Fruit fly (Drosophila melanogaster): Measurements from ENCODE around the gene Tspo.

The Tspo gene

DNA sequence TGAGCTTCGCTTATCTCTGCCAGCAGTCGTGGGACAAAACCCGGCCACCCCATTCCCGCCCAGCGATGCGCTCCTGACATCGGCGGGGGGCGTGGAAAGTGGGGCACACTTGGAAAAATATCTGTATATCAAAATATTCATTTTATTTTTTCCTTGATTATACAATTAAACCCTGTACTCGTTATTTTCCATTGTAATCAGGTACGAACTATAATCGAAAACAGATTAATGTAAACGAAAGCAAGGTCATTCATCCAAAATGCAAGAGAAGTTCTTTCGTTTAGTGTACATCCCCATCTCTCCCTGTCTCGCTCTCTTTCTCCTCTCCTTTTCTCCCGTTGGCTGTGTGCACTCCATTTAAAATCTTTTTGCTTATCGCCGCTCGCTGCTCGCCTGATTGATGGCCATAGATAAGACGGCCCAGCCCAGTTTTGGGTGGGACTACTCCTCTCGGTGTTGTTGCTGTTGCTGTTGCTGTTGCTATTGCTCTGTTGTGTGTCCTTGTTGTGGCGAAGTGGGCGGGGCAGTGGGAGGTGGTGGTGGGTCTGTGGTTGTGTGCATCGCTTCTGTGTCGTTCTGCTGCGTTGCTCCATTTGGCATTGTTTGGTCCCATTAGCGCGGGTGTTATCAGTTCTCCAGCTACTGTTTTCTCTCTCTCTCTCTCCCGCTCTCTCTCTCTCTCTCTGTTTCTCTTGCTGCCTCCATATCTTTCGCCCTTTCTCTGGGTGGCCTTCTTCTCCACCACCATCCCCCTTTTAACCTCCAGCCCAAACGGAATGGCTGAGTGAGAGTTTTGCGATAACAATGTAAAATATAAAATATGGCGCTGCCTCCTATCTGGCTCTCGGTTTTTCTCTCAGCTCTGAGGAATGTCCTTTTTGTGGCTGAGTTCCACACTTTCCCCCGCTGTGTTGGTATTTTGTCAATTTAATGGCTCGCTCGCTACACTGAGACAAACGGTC is 43.1 kb upstream of the Tspo start (continued):
- TF ChIP-seq dpn (GFP tag; optimal IDR thresholded peaks at IDR 0.05) (peak; percentile 67 to 70), CG15073 (GFP tag; optimal IDR thresholded peaks at IDR 0.05) (peak; percentile 24), vfl (GFP tag; optimal IDR thresholded peaks at IDR 0.05) (peak; percentile 50), CTCF (GFP tag; optimal IDR thresholded peaks at IDR 0.05) (peak; percentile 11), Med (GFP tag) (peak; percentile 93), gcm (GFP tag; optimal IDR thresholded peaks at IDR 0.05) (peak; percentile 71), CG7839 (tag; optimal IDR thresholded peaks at IDR 0.05) (peak; percentile 79), CG3847 (GFP tag; IDR thresholded peaks at IDR 0.05) (peak; percentile 48), BtbVII (GFP tag; optimal IDR thresholded peaks at IDR 0.05) (peak; percentile 65), tx (GFP tag; optimal IDR thresholded peaks at IDR 0.05) (peak; percentile 44), CG3163 (GFP tag; optimal IDR thresholded peaks at IDR 0.05) (no peak), CG30403 (GFP tag; optimal IDR thresholded peaks at IDR 0.05) (peak; percentile 80), bowl (GFP tag; IDR thresholded peaks at IDR 0.05) (no peak), Ada2b (GFP tag; IDR thresholded peaks at IDR 0.05) (peak; percentile 76), HmgD (GFP tag; optimal IDR thresholded peaks at IDR 0.05) (peak; percentile 12), CG1832 (GFP tag; optimal IDR thresholded peaks at IDR 0.05) (peak; percentile 32), toy (GFP tag; IDR thresholded peaks at IDR 0.05) (no peak), unc-4 (GFP tag; IDR thresholded peaks at IDR 0.05; ENCODE audit: partially characterized antibody) (no peak), nerfin-1 (tag; optimal IDR thresholded peaks at IDR 0.05) (peak; percentile 61), Six4 (GFP tag; optimal IDR thresholded peaks at IDR 0.05) (peak; percentile 67), CG11723 (GFP tag; optimal IDR thresholded peaks at IDR 0.05) (peak; percentile 38), Adf1 (GFP tag; IDR thresholded peaks at IDR 0.05) (no peak), CG17829 (tag; optimal IDR thresholded peaks at IDR 0.05) (peak; percentile 83), HHEX (GFP tag; optimal IDR thresholded peaks at IDR 0.05) (peak; percentile 72), sob (GFP tag; IDR thresholded peaks at IDR 0.05) (peak; percentile 63; the same call in 1 of the 2 replicates), B-H1 (GFP tag; IDR thresholded peaks at IDR 0.05) (peak; percentile 64), CG6175 (GFP tag; IDR thresholded peaks at IDR 0.05) (0 out of 3 replicates have a peak, but pooled peaks have one; percentile 34), Camta (GFP tag; optimal IDR thresholded peaks at IDR 0.05) (peak; percentile 67), CoRest (tag; optimal IDR thresholded peaks at IDR 0.05) (peak; percentile 74), cad (GFP tag; optimal IDR thresholded peaks at IDR 0.05) (no peak), Sox100B (GFP tag; optimal IDR thresholded peaks at IDR 0.05) (peak; percentile 56), NC2α (GFP tag; optimal IDR thresholded peaks at IDR 0.05) (peak; percentile 15), nau (GFP tag; optimal IDR thresholded peaks at IDR 0.05) (peak; percentile 74), pzg (GFP tag; optimal IDR thresholded peaks at IDR 0.05) (no peak), Opbp (GFP tag; IDR thresholded peaks at IDR 0.05; ENCODE audit: partially characterized antibody) (no peak), Vsx1 (GFP tag; optimal IDR thresholded peaks at IDR 0.05) (peak; percentile 28), YL-1 (GFP tag; optimal IDR thresholded peaks at IDR 0.05) (no peak), CG10366 (GFP tag; IDR thresholded peaks at IDR 0.05) (peak; percentile 73), vnd (GFP tag; IDR thresholded peaks at IDR 0.05; ENCODE audit: partially characterized antibody) (no peak), CG10209 (GFP tag; optimal IDR thresholded peaks at IDR 0.05) (peak; percentile 67), CG6272 (GFP tag; IDR thresholded peaks at IDR 0.05) (peak; percentile 47; the same call in 1 of the 2 replicates), br (optimal IDR thresholded peaks at IDR 0.05) (no peak), CG11398 (GFP tag; optimal IDR thresholded peaks at IDR 0.05) (peak; percentile 32), Sry-δ (GFP tag; optimal IDR thresholded peaks at IDR 0.05) (peak; percentile 14), HLH3B (GFP tag; IDR thresholded peaks at IDR 0.05) (peak; percentile 63), CG2678 (tag; optimal IDR thresholded peaks at IDR 0.05) (peak; percentile 87), CrebB (tag; optimal IDR thresholded peaks at IDR 0.05) (peak; percentile 49), CG1792 (GFP tag; optimal IDR thresholded peaks at IDR 0.05) (peak; percentile 22), sc (optimal IDR thresholded peaks at IDR 0.05) (no peak), sc (GFP tag; optimal IDR thresholded peaks at IDR 0.05) (peak; percentile 77)
